Fruit fly (Drosophila melanogaster) whole organism, embryonic: Measurements from ENCODE around the gene e.
A peak's percentile ranks its signal among the peaks of the same experiment; 100 is the strongest.

ENCODE experiments used
- Asciz ChIP-seq: fragments of 200-800 bp; sonication (Bioruptor generic); optimal IDR thresholded peaks from 2 replicates; lab custom pipeline; 2017; ENCODE audit warnings: missing biosample characterization, mild to moderate bottlenecking, missing genetic modification characterization, missing genetic modification reagents
- CG11560 ChIP-seq: fragments of 200-800 bp; sonication (Bioruptor generic); IDR thresholded peaks from 3 replicates; pipeline ENCODE4 v1.3.6; 2022; ENCODE audit warnings: missing biosample characterization, missing genetic modification characterization
- CG13624 ChIP-seq: fragments of 200-800 bp; sonication (Bioruptor generic); optimal IDR thresholded peaks from 2 replicates; lab custom pipeline; 2016; ENCODE audit warnings: missing biosample characterization, missing genetic modification characterization
- CG14050 ChIP-seq: fragments of 200-800 bp; sonication (Bioruptor generic); IDR thresholded peaks from 3 replicates; pipeline ENCODE4 v1.3.6; 2022; ENCODE audit warnings: missing biosample characterization, missing genetic modification characterization
- CG16813 ChIP-seq: fragments of 200-800 bp; sonication (Bioruptor generic); IDR thresholded peaks from 3 replicates; pipeline ENCODE4 v1.3.6; 2022; ENCODE audit warnings: missing biosample characterization, missing genetic modification characterization; ENCODE audit not compliant: partially characterized antibody
- CG17359 ChIP-seq: fragments of 200-800 bp; sonication (Bioruptor generic); optimal IDR thresholded peaks from 3 replicates; lab custom pipeline; 2018; ENCODE audit warnings: missing biosample characterization, mild to moderate bottlenecking, missing genetic modification characterization, moderate library complexity
- CG1792 ChIP-seq: fragments of 200-800 bp; sonication (Bioruptor generic); optimal IDR thresholded peaks from 2 replicates; lab custom pipeline; 2016; ENCODE audit warnings: missing biosample characterization, missing genetic modification characterization
- CG2129 ChIP-seq: fragments of 200-800 bp; sonication (Bioruptor generic); IDR thresholded peaks from 2 replicates; pipeline ENCODE4 v1.3.6; 2022; ENCODE audit warnings: missing biosample characterization, missing genetic modification characterization; ENCODE audit not compliant: partially characterized antibody
- CG2875 ChIP-seq: fragments of 200-800 bp; sonication (Bioruptor generic); optimal IDR thresholded peaks from 2 replicates; lab custom pipeline; 2017; ENCODE audit warnings: missing biosample characterization, mild to moderate bottlenecking, missing genetic modification characterization, missing genetic modification reagents
- CG31388 ChIP-seq: fragments of 200-800 bp; sonication (Bioruptor generic); optimal IDR thresholded peaks from 2 replicates; lab custom pipeline; 2016; ENCODE audit warnings: missing biosample characterization, missing genetic modification characterization
- CG32767 ChIP-seq: fragments of 200-800 bp; sonication (Bioruptor generic); IDR thresholded peaks from 2 replicates; pipeline ENCODE4 v1.3.6; 2022; ENCODE audit warnings: missing biosample characterization, missing genetic modification characterization
- CG33557 ChIP-seq: fragments of 200-800 bp; sonication (Bioruptor generic); optimal IDR thresholded peaks from 2 replicates; lab custom pipeline; 2019; ENCODE audit warnings: missing biosample characterization, mild to moderate bottlenecking, missing genetic modification characterization, moderate library complexity
- CG3838 ChIP-seq: fragments of 200-800 bp; sonication (Bioruptor generic); optimal IDR thresholded peaks from 3 replicates; lab custom pipeline; 2016; ENCODE audit warnings: missing biosample characterization, missing genetic modification characterization
- CG4328 ChIP-seq: fragments of 200-800 bp; sonication (Bioruptor generic); optimal IDR thresholded peaks from 3 replicates; lab custom pipeline; 2017; ENCODE audit warnings: missing biosample characterization, missing genetic modification reagents, missing genetic modification characterization
- CG6854 ChIP-seq: fragments of 200-800 bp; sonication (Bioruptor generic); optimal IDR thresholded peaks from 3 replicates; lab custom pipeline; 2017; ENCODE audit warnings: missing biosample characterization, mild to moderate bottlenecking, missing genetic modification characterization
- CG7372 ChIP-seq: fragments of 200-800 bp; sonication (Bioruptor generic); IDR thresholded peaks from 2 replicates; pipeline ENCODE4 v1.3.6; 2022; ENCODE audit warnings: missing biosample characterization, missing genetic modification characterization
- CG9215 ChIP-seq: fragments of 200-800 bp; sonication (Bioruptor generic); IDR thresholded peaks from 2 replicates; pipeline ENCODE4 v1.3.6; 2022; ENCODE audit warnings: missing biosample characterization, missing genetic modification characterization
- CG9437 ChIP-seq: fragments of 200-800 bp; sonication (Bioruptor generic); optimal IDR thresholded peaks from 2 replicates; lab custom pipeline; 2018; ENCODE audit warnings: missing biosample characterization, mild to moderate bottlenecking, missing genetic modification characterization
- CHES-1-like ChIP-seq: fragments of 200-800 bp; sonication (Bioruptor generic); optimal IDR thresholded peaks from 2 replicates; lab custom pipeline; 2016; ENCODE audit warnings: missing biosample characterization, missing genetic modification characterization
- CTCF ChIP-seq: fragments of 200-800 bp; sonication (Bioruptor generic); optimal IDR thresholded peaks from 2 replicates; lab custom pipeline; 2017; ENCODE audit warnings: missing biosample characterization, mild to moderate bottlenecking, missing genetic modification characterization, moderate library complexity
- Dad ChIP-seq: fragments of 200-800 bp; sonication (Bioruptor generic); optimal IDR thresholded peaks from 3 replicates; lab custom pipeline; 2016; ENCODE audit warnings: missing biosample characterization, missing genetic modification characterization
- Dip3 ChIP-seq: fragments of 200-800 bp; sonication (Bioruptor generic); optimal IDR thresholded peaks from 3 replicates; lab custom pipeline; 2016; ENCODE audit warnings: missing biosample characterization, missing genetic modification characterization
- Eip74EF ChIP-seq, 2 experiments: fragments of 200-800 bp in 1 of 2; fragments of >200 bp in 1 of 2; sonication (Bioruptor generic) in 1 of 2; optimal IDR thresholded peaks; 2 replicates each; lab custom pipeline; 2017 to 2019; ENCODE audit warnings: missing biosample characterization in 2 of 2, missing genetic modification characterization in 2 of 2, mild to moderate bottlenecking in 1 of 2, moderate library complexity in 1 of 2
- Fer2 ChIP-seq: fragments of 200-800 bp; sonication (Bioruptor generic); optimal IDR thresholded peaks from 2 replicates; lab custom pipeline; 2018; ENCODE audit warnings: missing biosample characterization, mild to moderate bottlenecking, missing genetic modification characterization, moderate library complexity
- Gsc ChIP-seq: fragments of 200-800 bp; sonication (Bioruptor generic); IDR thresholded peaks from 2 replicates; pipeline ENCODE4 v1.3.6; 2022; ENCODE audit warnings: missing biosample characterization, missing genetic modification characterization
- HHEX ChIP-seq: fragments of 200-800 bp; sonication (Bioruptor generic); optimal IDR thresholded peaks from 3 replicates; lab custom pipeline; 2017; ENCODE audit warnings: missing biosample characterization, mild to moderate bottlenecking, missing genetic modification characterization, missing genetic modification reagents
- Hmx ChIP-seq: fragments of 200-800 bp; sonication (Bioruptor generic); optimal IDR thresholded peaks from 2 replicates; lab custom pipeline; 2016; ENCODE audit warnings: missing biosample characterization, missing genetic modification characterization
- MESR4 ChIP-seq: fragments of 200-800 bp; sonication (Bioruptor generic); optimal IDR thresholded peaks from 2 replicates; lab custom pipeline; 2018; ENCODE audit warnings: missing biosample characterization, mild to moderate bottlenecking, missing genetic modification characterization, moderate library complexity
- Ptx1 ChIP-seq: fragments of 200-800 bp; sonication (Bioruptor generic); IDR thresholded peaks from 2 replicates; pipeline ENCODE4 v1.3.6; 2022; ENCODE audit warnings: missing biosample characterization, missing genetic modification characterization
- Stat92E ChIP-seq, 3 experiments: fragments of >200 bp in 2 of 3; fragments of 200-800 bp in 1 of 3; sonication (Bioruptor generic) in 1 of 3; optimal IDR thresholded peaks; 2 replicates each; lab custom pipeline; 2017 to 2019; ENCODE audit warnings: missing biosample characterization in 3 of 3, missing genetic modification characterization in 3 of 3, mild to moderate bottlenecking in 1 of 3, moderate library complexity in 1 of 3
- ab ChIP-seq: fragments of 200-800 bp; sonication (Bioruptor generic); optimal IDR thresholded peaks from 2 replicates; lab custom pipeline; 2016; ENCODE audit warnings: missing biosample characterization, missing genetic modification characterization
- ap ChIP-seq: fragments of 200-800 bp; sonication (Bioruptor generic); IDR thresholded peaks from 2 replicates; pipeline ENCODE4 v1.3.6; 2022; ENCODE audit warnings: missing biosample characterization, missing genetic modification characterization
- ci ChIP-seq: fragments of 200-800 bp; sonication (Bioruptor generic); IDR thresholded peaks from 3 replicates; pipeline ENCODE4 v1.3.6; 2022; ENCODE audit warnings: missing biosample characterization, missing genetic modification characterization
- corto ChIP-seq: fragments of 200-800 bp; sonication (Bioruptor generic); optimal IDR thresholded peaks from 2 replicates; lab custom pipeline; 2016; ENCODE audit warnings: missing biosample characterization, mild to moderate bottlenecking, missing genetic modification characterization, moderate library complexity
- crol ChIP-seq: fragments of 200-800 bp; sonication (Bioruptor generic); IDR thresholded peaks from 2 replicates; pipeline ENCODE4 v1.3.6; 2022; ENCODE audit warnings: missing biosample characterization, missing genetic modification characterization
- dm ChIP-seq: fragments of 200-800 bp; sonication (Bioruptor generic); optimal IDR thresholded peaks from 3 replicates; lab custom pipeline; 2016; ENCODE audit warnings: missing biosample characterization, missing genetic modification characterization
- emc ChIP-seq: fragments of 200-800 bp; sonication (Bioruptor generic); optimal IDR thresholded peaks from 2 replicates; lab custom pipeline; 2016; ENCODE audit warnings: missing biosample characterization, missing genetic modification characterization
- eve ChIP-seq, 2 experiments: fragments of >200 bp; optimal IDR thresholded peaks; 2 replicates each; lab custom pipeline; 2017; ENCODE audit warnings: missing biosample characterization in 2 of 2, missing genetic modification characterization in 2 of 2
- gcm2 ChIP-seq: fragments of 200-800 bp; sonication (Bioruptor generic); optimal IDR thresholded peaks from 2 replicates; lab custom pipeline; 2016; ENCODE audit warnings: missing biosample characterization, missing genetic modification characterization
- gfzf ChIP-seq: fragments of 200-800 bp; sonication (Bioruptor generic); optimal IDR thresholded peaks from 2 replicates; lab custom pipeline; 2016; ENCODE audit warnings: missing biosample characterization, mild to moderate bottlenecking, missing genetic modification characterization, moderate library complexity
- hkb ChIP-seq, 2 experiments: fragments of 200-800 bp in 1 of 2; fragments of >200 bp in 1 of 2; sonication (Bioruptor generic) in 1 of 2; IDR thresholded peaks in 1 of 2; optimal IDR thresholded peaks in 1 of 2; 2 replicates each; pipeline versions ENCODE4 v1.3.6 to Lab custom; 2017 to 2022; ENCODE audit warnings: missing biosample characterization in 1 of 2, missing genetic modification characterization in 1 of 2
- luna ChIP-seq: fragments of 200-800 bp; sonication (Bioruptor generic); optimal IDR thresholded peaks from 2 replicates; lab custom pipeline; 2016; ENCODE audit warnings: missing biosample characterization, missing genetic modification characterization
- mld ChIP-seq: fragments of 200-800 bp; sonication (Bioruptor generic); IDR thresholded peaks from 3 replicates; pipeline ENCODE4 v1.3.6; 2022; ENCODE audit warnings: missing biosample characterization, missing genetic modification characterization; ENCODE audit not compliant: partially characterized antibody
- sima ChIP-seq: fragments of 200-800 bp; sonication (Bioruptor generic); optimal IDR thresholded peaks from 2 replicates; lab custom pipeline; 2016; ENCODE audit warnings: missing biosample characterization, missing genetic modification characterization
- so ChIP-seq: fragments of 200-800 bp; sonication (Bioruptor generic); IDR thresholded peaks from 3 replicates; pipeline ENCODE4 v1.3.6; 2022; ENCODE audit warnings: missing biosample characterization, missing genetic modification characterization
- sug ChIP-seq: fragments of 200-800 bp; optimal IDR thresholded peaks from 2 replicates; lab custom pipeline; 2019; ENCODE audit warnings: missing biosample characterization, mild to moderate bottlenecking, missing genetic modification characterization, moderate library complexity
- tna ChIP-seq: fragments of 200-800 bp; sonication (Bioruptor generic); IDR thresholded peaks from 2 replicates; pipeline ENCODE4 v1.3.6; 2022; ENCODE audit warnings: missing biosample characterization, missing genetic modification characterization; ENCODE audit not compliant: partially characterized antibody
- tx ChIP-seq: fragments of 200-800 bp; sonication (Bioruptor generic); optimal IDR thresholded peaks from 2 replicates; lab custom pipeline; 2016; ENCODE audit warnings: missing biosample characterization, missing genetic modification characterization
- vvl ChIP-seq: fragments of 200-800 bp; sonication (Bioruptor generic); IDR thresholded peaks from 2 replicates; pipeline ENCODE4 v1.3.6; 2022; ENCODE audit warnings: missing biosample characterization, missing genetic modification characterization
- wek ChIP-seq: fragments of 200-800 bp; sonication (Bioruptor generic); optimal IDR thresholded peaks from 3 replicates; lab custom pipeline; 2018; ENCODE audit warnings: missing biosample characterization, mild to moderate bottlenecking, missing genetic modification characterization, moderate library complexity

The e gene

dm6 chr3R:21205680-21206326 is 31.2 kb downstream of the e start (continued):
- TF ChIP-seq Fer2 (tag; lab: Kevin White, UChicago) = no peak
- peak; percentile 52 for TF ChIP-seq Ptx1 (GFP tag; lab: Robert Waterston, UW)
- TF ChIP-seq CG7372 = no peak
- TF ChIP-seq so (GFP tag; lab: Robert Waterston, UW) = peak; percentile 50; the same call in 1 of the 3 replicates
- TF ChIP-seq CG9437 (GFP tag; lab: Kevin White, UChicago) = peak; percentile 51
- TF ChIP-seq CG11560 (tag; lab: Robert Waterston, UW) = no peak
- TF ChIP-seq ci = peak; percentile 64
- peak; percentile 49 for TF ChIP-seq ap (GFP tag; lab: Robert Waterston, UW)
- TF ChIP-seq CG2129 (GFP tag; lab: Robert Waterston, UW) = no peak
- TF ChIP-seq CG6854 = no peak
- peak; percentile 25; the same call in 1 of the 2 replicates for TF ChIP-seq CG32767 (GFP tag; lab: Robert Waterston, UW)
- TF ChIP-seq CG31388 (GFP tag; lab: Kevin White, UChicago) = no peak
- TF ChIP-seq Hmx (GFP tag; lab: Kevin White, UChicago) = no peak
- TF ChIP-seq tx = no peak
- TF ChIP-seq mld (GFP tag; lab: Robert Waterston, UW) = no peak
- TF ChIP-seq CG4328 (GFP tag; lab: Kevin White, UChicago) = no peak
- peak; percentile 40; the same call in 1 of the 2 replicates for TF ChIP-seq vvl (GFP tag; lab: Robert Waterston, UW)
- TF ChIP-seq gfzf (GFP tag; lab: Kevin White, UChicago) = no peak
- no peak for TF ChIP-seq emc (GFP tag; lab: Kevin White, UChicago)
- peak; percentile 79 for TF ChIP-seq crol (GFP tag; lab: Robert Waterston, UW)
- TF ChIP-seq Asciz (GFP tag; lab: Kevin White, UChicago) = no peak
- TF ChIP-seq Dip3 (GFP tag; lab: Kevin White, UChicago) = no peak
- no peak for TF ChIP-seq eve (GFP tag; optimal IDR thresholded peaks at IDR 0.05; lab: Kevin White, UChicago)
- TF ChIP-seq sima (GFP tag; lab: Kevin White, UChicago) = no peak
- no peak for TF ChIP-seq corto
- TF ChIP-seq HHEX = no peak
- peak; percentile 63 for TF ChIP-seq CG17359
- no peak for TF ChIP-seq CG13624 (GFP tag; lab: Kevin White, UChicago)
- peak; percentile 62 for TF ChIP-seq CG2875 (GFP tag; lab: Kevin White, UChicago)
- TF ChIP-seq CHES-1-like = no peak
- no peak for TF ChIP-seq ab (GFP tag; lab: Kevin White, UChicago)
- TF ChIP-seq CG3838 (GFP tag; lab: Kevin White, UChicago) = no peak
- TF ChIP-seq sug (tag; lab: Kevin White, UChicago) = no peak
- no peak for TF ChIP-seq CG1792
- peak; percentile 14 for TF ChIP-seq CTCF (GFP tag; lab: Kevin White, UChicago)
- no peak for TF ChIP-seq luna
- TF ChIP-seq Eip74EF (GFP tag; optimal IDR thresholded peaks at IDR 0.05; lab: Kevin White, UChicago) = peak in 1 of 2 experiments; percentile 40
- no peak for TF ChIP-seq Gsc (GFP tag; lab: Robert Waterston, UW)
- no peak for TF ChIP-seq CG14050 (GFP tag; lab: Robert Waterston, UW)
- TF ChIP-seq Stat92E (GFP tag; optimal IDR thresholded peaks at IDR 0.05; lab: Kevin White, UChicago) = no peak
- no peak for TF ChIP-seq dm
- no peak for TF ChIP-seq gcm2
- TF ChIP-seq CG16813 (GFP tag; lab: Robert Waterston, UW) = no peak
- TF ChIP-seq CG9215 (GFP tag; lab: Robert Waterston, UW) = no peak
- TF ChIP-seq MESR4 (GFP tag; lab: Kevin White, UChicago) = no peak
- no peak for TF ChIP-seq hkb (optimal IDR thresholded peaks at IDR 0.05; lab: Kevin White, UChicago)
- no peak for TF ChIP-seq hkb (GFP tag; IDR thresholded peaks at IDR 0.05; lab: Robert Waterston, UW)
- TF ChIP-seq tna = no peak
- TF ChIP-seq wek (GFP tag; lab: Kevin White, UChicago) = no peak
- TF ChIP-seq Dad (GFP tag; lab: Kevin White, UChicago) = no peak
- TF ChIP-seq CG33557 = no peak
